Fruit fly (Drosophila melanogaster) whole organism, adult: ENCODE measurements around the gene CG43362.

Experiments used
- CG11617 ChIP-seq: fragments of 200-800 bp; sonication (Bioruptor generic); optimal IDR thresholded peaks from 2 replicates; lab custom pipeline; 2017; ENCODE audit warnings: mild to moderate bottlenecking, missing biosample characterization, missing genetic modification reagents, missing genetic modification characterization
- CG12768 ChIP-seq: fragments of 200-800 bp; sonication (Bioruptor generic); optimal IDR thresholded peaks from 2 replicates; lab custom pipeline; 2017; ENCODE audit warnings: missing biosample characterization, missing genetic modification characterization, mild to moderate bottlenecking, moderate library complexity, missing genetic modification reagents
- CG14711 ChIP-seq: fragments of 200-800 bp; sonication (Bioruptor generic); optimal IDR thresholded peaks from 2 replicates; lab custom pipeline; 2018; ENCODE audit warnings: missing biosample characterization, mild to moderate bottlenecking, missing genetic modification characterization, moderate library complexity
- CG1620 ChIP-seq: fragments of 200-800 bp; sonication (Bioruptor generic); optimal IDR thresholded peaks from 2 replicates; lab custom pipeline; 2016; ENCODE audit warnings: missing biosample characterization, missing genetic modification characterization
- CG33017 ChIP-seq: fragments of 200-800 bp; sonication (Bioruptor generic); optimal IDR thresholded peaks from 2 replicates; lab custom pipeline; 2018; ENCODE audit warnings: missing biosample characterization, mild to moderate bottlenecking, missing genetic modification characterization, moderate library complexity
- CG5204 ChIP-seq: fragments of 200-800 bp; sonication (Bioruptor generic); optimal IDR thresholded peaks from 2 replicates; lab custom pipeline; 2016; ENCODE audit warnings: missing biosample characterization, missing genetic modification characterization
- CG7045 ChIP-seq: fragments of 200-800 bp; sonication (Bioruptor generic); optimal IDR thresholded peaks from 2 replicates; lab custom pipeline; 2017; ENCODE audit warnings: missing biosample characterization, mild to moderate bottlenecking, missing genetic modification characterization
- CG7101 ChIP-seq: fragments of 200-800 bp; sonication (Bioruptor generic); optimal IDR thresholded peaks from 2 replicates; lab custom pipeline; 2018; ENCODE audit warnings: missing biosample characterization, mild to moderate bottlenecking, missing genetic modification characterization, moderate library complexity
- Clk ChIP-seq: fragments of 200-800 bp; sonication (Bioruptor generic); optimal IDR thresholded peaks from 2 replicates; lab custom pipeline; 2017; ENCODE audit warnings: missing biosample characterization, missing genetic modification characterization
- Crg-1 ChIP-seq: fragments of 200-800 bp; sonication (Bioruptor generic); optimal IDR thresholded peaks from 2 replicates; lab custom pipeline; 2016; ENCODE audit warnings: missing biosample characterization, missing genetic modification characterization
- Hr96 ChIP-seq: fragments of 200-800 bp; sonication (Bioruptor generic); optimal IDR thresholded peaks from 2 replicates; lab custom pipeline; 2016; ENCODE audit warnings: missing biosample characterization, missing genetic modification characterization
- Mnt ChIP-seq: fragments of 200-800 bp; sonication (Bioruptor generic); optimal IDR thresholded peaks from 2 replicates; lab custom pipeline; 2016; ENCODE audit warnings: missing biosample characterization, mild to moderate bottlenecking, missing genetic modification characterization
- bab1 ChIP-seq: fragments of 200-800 bp; sonication (Bioruptor generic); optimal IDR thresholded peaks from 3 replicates; lab custom pipeline; 2019; ENCODE audit warnings: missing biosample characterization, mild to moderate bottlenecking, missing genetic modification characterization, moderate library complexity
- cic ChIP-seq: fragments of 200-800 bp; sonication (Bioruptor generic); optimal IDR thresholded peaks from 2 replicates; lab custom pipeline; 2017; ENCODE audit warnings: missing biosample characterization, mild to moderate bottlenecking, missing genetic modification characterization, moderate library complexity
- cnc ChIP-seq, 2 experiments: fragments of >200 bp; optimal IDR thresholded peaks; 2 replicates each; lab custom pipeline; 2017
- kay ChIP-seq: fragments of 200-800 bp; sonication (Bioruptor generic); peaks from one replicate; lab custom pipeline; 2016; ENCODE audit warnings: missing biosample characterization, missing genetic modification characterization, borderline replicate concordance
- ovo ChIP-seq: fragments of 200-800 bp; sonication (Bioruptor generic); optimal IDR thresholded peaks from 2 replicates; lab custom pipeline; 2016; ENCODE audit warnings: missing biosample characterization, missing genetic modification characterization
- pad ChIP-seq: fragments of 200-800 bp; sonication (Bioruptor generic); optimal IDR thresholded peaks from 3 replicates; lab custom pipeline; 2017; ENCODE audit warnings: missing biosample characterization, missing genetic modification characterization, mild to moderate bottlenecking, moderate library complexity, missing genetic modification reagents
- tj ChIP-seq: fragments of 200-800 bp; sonication (Bioruptor generic); optimal IDR thresholded peaks from 3 replicates; lab custom pipeline; 2017; ENCODE audit warnings: missing biosample characterization, mild to moderate bottlenecking, missing genetic modification characterization, moderate library complexity
- toe ChIP-seq: fragments of 200-800 bp; sonication (Bioruptor generic); optimal IDR thresholded peaks from 2 replicates; lab custom pipeline; 2016; ENCODE audit warnings: missing biosample characterization, missing genetic modification characterization

Gene CG43362

dm6 chr2L:18285620-18286019 lies 5.6 kb downstream of the CG43362 start, which contains the start of gene CG31787:
CG31787 (minus strand) TSS chr2L:18285720.
- no peak for TF ChIP-seq CG12768 (GFP tag; lab: Kevin White, UChicago)
- no peak for TF ChIP-seq CG7045 (GFP tag; lab: Kevin White, UChicago)
- no peak for TF ChIP-seq cic
- no peak for TF ChIP-seq toe (GFP tag; lab: Kevin White, UChicago)

- no peak for TF ChIP-seq Mnt (GFP tag; lab: Kevin White, UChicago)
- TF ChIP-seq CG14711 (tag; lab: Kevin White, UChicago), result no peak
- no peak for TF ChIP-seq toe (GFP tag; lab: Kevin White, UChicago)
- no peak for TF ChIP-seq pad
- TF ChIP-seq kay, result no peak
- TF ChIP-seq cic, result no peak
- no peak for TF ChIP-seq CG11617 (GFP tag; lab: Kevin White, UChicago)
Observed at dm6 chr2L:18284150-18284842, 7.0 kb downstream of the CG43362 start.

- TF ChIP-seq cnc (optimal IDR thresholded peaks at IDR 0.05; lab: Kevin White, UChicago), result no peak
- no peak for TF ChIP-seq Mnt (GFP tag; lab: Kevin White, UChicago)
- TF ChIP-seq ovo, result no peak
- no peak for TF ChIP-seq kay
- no peak for TF ChIP-seq toe (GFP tag; lab: Kevin White, UChicago)
- TF ChIP-seq CG5204 (GFP tag; lab: Kevin White, UChicago), result no peak
- TF ChIP-seq CG14711 (tag; lab: Kevin White, UChicago), result no peak
- no peak for TF ChIP-seq CG11617 (GFP tag; lab: Kevin White, UChicago)
- no peak for TF ChIP-seq CG33017 (tag; lab: Kevin White, UChicago)
- no peak for TF ChIP-seq pad
- TF ChIP-seq cic, result no peak
- TF ChIP-seq CG12768 (GFP tag; lab: Kevin White, UChicago), result no peak
- TF ChIP-seq Crg-1 (GFP tag; lab: Kevin White, UChicago), result no peak
- no peak for TF ChIP-seq Hr96 (GFP tag; lab: Kevin White, UChicago)
Observed at dm6 chr2L:18275663-18276062, 15.6 kb downstream of the CG43362 start, which contains the start of gene CG42750. CG42750 (minus strand) TSS chr2L:18275770.

- TF ChIP-seq CG14711 (tag; lab: Kevin White, UChicago) (no peak), Mnt (GFP tag; lab: Kevin White, UChicago) (no peak), CG12768 (GFP tag; lab: Kevin White, UChicago) (no peak), cnc (optimal IDR thresholded peaks at IDR 0.05; lab: Kevin White, UChicago) (no peak), bab1 (no peak), CG33017 (tag; lab: Kevin White, UChicago) (no peak), kay (no peak), CG1620 (GFP tag; lab: Kevin White, UChicago) (no peak), Crg-1 (GFP tag; lab: Kevin White, UChicago) (no peak), pad (no peak), CG11617 (GFP tag; lab: Kevin White, UChicago) (no peak), CG7045 (GFP tag; lab: Kevin White, UChicago) (no peak), CG7101 (tag; lab: Kevin White, UChicago) (no peak), tj (no peak), toe (GFP tag; lab: Kevin White, UChicago) (no peak), CG5204 (GFP tag; lab: Kevin White, UChicago) (no peak), Clk (GFP tag; lab: Kevin White, UChicago) (no peak), cic (no peak)
Observed at dm6 chr2L:18267815-18268214, 23.4 kb downstream of the CG43362 start.

- TF ChIP-seq CG11617 (GFP tag; lab: Kevin White, UChicago) (no peak), cnc (optimal IDR thresholded peaks at IDR 0.05; lab: Kevin White, UChicago) (no peak), CG33017 (tag; lab: Kevin White, UChicago) (no peak), Crg-1 (GFP tag; lab: Kevin White, UChicago) (no peak), CG1620 (GFP tag; lab: Kevin White, UChicago) (no peak), bab1 (no peak), CG12768 (GFP tag; lab: Kevin White, UChicago) (no peak)
Observed at dm6 chr2L:18257878-18258277, 33.4 kb downstream of the CG43362 start, which contains the start of gene CG31788. CG31788 (minus strand) TSS chr2L:18257978.
